Fruit fly (Drosophila melanogaster) whole organism, embryonic: ENCODE measurements around the gene Cpr65Ea.

ENCODE experiments used
- Atf6 ChIP-seq: fragments of 200-800 bp; sonication (Bioruptor generic); IDR thresholded peaks from 2 replicates; pipeline ENCODE4 v1.3.6; 2022; ENCODE audit warnings: missing biosample characterization, missing genetic modification characterization
- Bgb ChIP-seq: fragments of 200-800 bp; sonication (Bioruptor generic); IDR thresholded peaks from 2 replicates; pipeline ENCODE4 v1.3.6; 2022; ENCODE audit warnings: missing biosample characterization, missing genetic modification characterization; ENCODE audit not compliant: partially characterized antibody
- CG10979 ChIP-seq: fragments of 200-800 bp; sonication (Bioruptor generic); optimal IDR thresholded peaks from 2 replicates; lab custom pipeline; 2018; ENCODE audit warnings: missing biosample characterization, mild to moderate bottlenecking, missing genetic modification characterization, moderate library complexity
- CG11085 ChIP-seq: fragments of 200-800 bp; sonication (Bioruptor generic); IDR thresholded peaks from 2 replicates; pipeline ENCODE4 v1.3.6; 2022; ENCODE audit warnings: missing biosample characterization, missing genetic modification characterization
- CG13775 ChIP-seq: fragments of 200-800 bp; sonication (Bioruptor generic); optimal IDR thresholded peaks from 3 replicates; lab custom pipeline; 2017; ENCODE audit warnings: missing biosample characterization, mild to moderate bottlenecking, missing genetic modification characterization
- CG1529 ChIP-seq: fragments of 200-800 bp; sonication (Bioruptor generic); optimal IDR thresholded peaks from 3 replicates; lab custom pipeline; 2018; ENCODE audit warnings: missing biosample characterization, missing genetic modification characterization
- CG16813 ChIP-seq: fragments of 200-800 bp; sonication (Bioruptor generic); IDR thresholded peaks from 3 replicates; pipeline ENCODE4 v1.3.6; 2022; ENCODE audit warnings: missing biosample characterization, missing genetic modification characterization; ENCODE audit not compliant: partially characterized antibody
- CG17328 ChIP-seq: fragments of 200-800 bp; sonication (Bioruptor generic); IDR thresholded peaks from 2 replicates; pipeline ENCODE4 v1.3.6; 2022; ENCODE audit warnings: missing biosample characterization, missing genetic modification characterization
- CG18619 ChIP-seq: fragments of 200-800 bp; sonication (Bioruptor generic); optimal IDR thresholded peaks from 3 replicates; lab custom pipeline; 2017; ENCODE audit warnings: missing biosample characterization, mild to moderate bottlenecking, missing genetic modification characterization
- CG2116 ChIP-seq: fragments of 200-800 bp; sonication (Bioruptor generic); optimal IDR thresholded peaks from 3 replicates; lab custom pipeline; 2018; ENCODE audit warnings: missing biosample characterization, mild to moderate bottlenecking, missing genetic modification characterization
- CG33213 ChIP-seq: fragments of 200-800 bp; sonication (Bioruptor generic); optimal IDR thresholded peaks from 3 replicates; lab custom pipeline; 2016; ENCODE audit warnings: missing biosample characterization, missing genetic modification characterization
- CG3726 ChIP-seq: fragments of 200-800 bp; sonication (Bioruptor generic); IDR thresholded peaks from 3 replicates; pipeline ENCODE4, ENCODE4 v1.3.6; 2022; ENCODE audit warnings: missing biosample characterization, missing genetic modification characterization
- CG3995 ChIP-seq: fragments of 200-800 bp; sonication (Bioruptor generic); optimal IDR thresholded peaks from 3 replicates; lab custom pipeline; 2016; ENCODE audit warnings: missing biosample characterization, missing genetic modification characterization
- CG4282 ChIP-seq: fragments of 200-800 bp; sonication (Bioruptor generic); optimal IDR thresholded peaks from 2 replicates; lab custom pipeline; 2016; ENCODE audit warnings: missing biosample characterization, missing genetic modification characterization
- CG4707 ChIP-seq: fragments of 200-800 bp; sonication (Bioruptor generic); optimal IDR thresholded peaks from 2 replicates; lab custom pipeline; 2018; ENCODE audit warnings: missing biosample characterization, mild to moderate bottlenecking, missing genetic modification characterization, moderate library complexity
- CG4820 ChIP-seq: fragments of 200-800 bp; sonication (Bioruptor generic); optimal IDR thresholded peaks from 3 replicates; lab custom pipeline; 2016; ENCODE audit warnings: missing biosample characterization, missing genetic modification characterization
- CG6272 ChIP-seq: fragments of 200-800 bp; sonication (Bioruptor generic); IDR thresholded peaks from 2 replicates; pipeline ENCODE4 v1.3.6; 2022; ENCODE audit warnings: missing biosample characterization, missing genetic modification characterization
- CG6689 ChIP-seq: fragments of 200-800 bp; sonication (Bioruptor generic); IDR thresholded peaks from 2 replicates; pipeline ENCODE4 v1.3.6; 2022; ENCODE audit warnings: missing biosample characterization, missing genetic modification characterization
- CG9797 ChIP-seq: fragments of 200-800 bp; sonication (Bioruptor generic); optimal IDR thresholded peaks from 3 replicates; lab custom pipeline; 2018; ENCODE audit warnings: missing biosample characterization, mild to moderate bottlenecking, missing genetic modification characterization
- CG9876 ChIP-seq: fragments of 200-800 bp; sonication (Bioruptor generic); optimal IDR thresholded peaks from 2 replicates; lab custom pipeline; 2016; ENCODE audit warnings: missing biosample characterization, missing genetic modification characterization
- GATAe ChIP-seq: fragments of 200-800 bp; sonication (Bioruptor generic); conservative IDR thresholded peaks from 2 replicates; pipeline ENCODE4 v1.3.6; 2022; ENCODE audit warnings: missing biosample characterization, missing genetic modification characterization
- HLH4C ChIP-seq: fragments of 200-800 bp; sonication (Bioruptor generic); IDR thresholded peaks from 3 replicates; pipeline ENCODE4 v1.3.6; 2022; ENCODE audit warnings: missing biosample characterization, missing genetic modification characterization; ENCODE audit not compliant: partially characterized antibody
- Med ChIP-seq: fragments of 200-800 bp; sonication (Bioruptor generic); peaks from one replicate; lab custom pipeline; 2016; ENCODE audit warnings: missing biosample characterization, missing genetic modification characterization, mild to moderate bottlenecking, inconsistent platforms, moderate library complexity
- Mes4 ChIP-seq: fragments of 200-800 bp; sonication (Bioruptor generic); optimal IDR thresholded peaks from 2 replicates; lab custom pipeline; 2016; ENCODE audit warnings: missing biosample characterization, missing genetic modification characterization
- NC2β ChIP-seq: fragments of 200-800 bp; sonication (Bioruptor generic); optimal IDR thresholded peaks from 2 replicates; lab custom pipeline; 2016; ENCODE audit warnings: missing biosample characterization, missing genetic modification characterization
- NFAT ChIP-seq: fragments of 200-800 bp; sonication (Bioruptor generic); IDR thresholded peaks from 2 replicates; pipeline ENCODE4 v1.3.6; 2022; ENCODE audit warnings: missing biosample characterization, missing genetic modification characterization
- Nf-YA ChIP-seq: fragments of 200-800 bp; sonication (Bioruptor generic); IDR thresholded peaks from 2 replicates; pipeline ENCODE4 v1.3.6; 2022; ENCODE audit warnings: missing biosample characterization, missing genetic modification characterization
- NfI ChIP-seq: fragments of 200-800 bp; sonication (Bioruptor generic); optimal IDR thresholded peaks from 3 replicates; lab custom pipeline; 2018; ENCODE audit warnings: missing biosample characterization, mild to moderate bottlenecking, missing genetic modification characterization, moderate library complexity
- Spps ChIP-seq: fragments of 200-800 bp; sonication (Bioruptor generic); optimal IDR thresholded peaks from 2 replicates; lab custom pipeline; 2018; ENCODE audit warnings: missing biosample characterization, mild to moderate bottlenecking, missing genetic modification characterization
- ab ChIP-seq: fragments of 200-800 bp; sonication (Bioruptor generic); optimal IDR thresholded peaks from 2 replicates; lab custom pipeline; 2016; ENCODE audit warnings: missing biosample characterization, missing genetic modification characterization
- bab2 ChIP-seq: fragments of 200-800 bp; sonication (Bioruptor generic); optimal IDR thresholded peaks from 2 replicates; lab custom pipeline; 2016; ENCODE audit warnings: missing biosample characterization, missing genetic modification characterization
- bcd ChIP-seq: fragments of 200-800 bp; sonication (Bioruptor generic); optimal IDR thresholded peaks from 2 replicates; lab custom pipeline; 2017; ENCODE audit warnings: missing biosample characterization, mild to moderate bottlenecking, missing genetic modification characterization
- cg ChIP-seq: fragments of 200-800 bp; sonication (Bioruptor generic); optimal IDR thresholded peaks from 3 replicates; lab custom pipeline; 2019; ENCODE audit warnings: missing biosample characterization, mild to moderate bottlenecking, missing genetic modification characterization, moderate library complexity
- chm ChIP-seq: fragments of 200-800 bp; sonication (Bioruptor generic); IDR thresholded peaks from 2 replicates; pipeline ENCODE4 v1.3.6; 2022; ENCODE audit warnings: missing biosample characterization, missing genetic modification characterization
- crc ChIP-seq: fragments of 200-800 bp; sonication (Bioruptor generic); optimal IDR thresholded peaks from 2 replicates; lab custom pipeline; 2016; ENCODE audit warnings: missing biosample characterization, missing genetic modification characterization
- dmrt11E ChIP-seq: fragments of 200-800 bp; sonication (Bioruptor generic); optimal IDR thresholded peaks from 3 replicates; lab custom pipeline; 2018; ENCODE audit warnings: missing biosample characterization, mild to moderate bottlenecking, missing genetic modification characterization, moderate library complexity
- fu2 ChIP-seq: fragments of 200-800 bp; sonication (Bioruptor generic); optimal IDR thresholded peaks from 2 replicates; lab custom pipeline; 2016; ENCODE audit warnings: missing biosample characterization, missing genetic modification characterization
- gro ChIP-seq: fragments of 200-800 bp; sonication (Bioruptor generic); optimal IDR thresholded peaks from 2 replicates; lab custom pipeline; 2016; ENCODE audit warnings: missing biosample characterization, missing genetic modification characterization
- gt ChIP-seq: fragments of 200-800 bp; sonication (Bioruptor generic); IDR thresholded peaks from 2 replicates; pipeline ENCODE4 v1.3.6; 2022; ENCODE audit warnings: missing biosample characterization, missing genetic modification characterization
- hb ChIP-seq: fragments of 200-800 bp; sonication (Bioruptor generic); IDR thresholded peaks from 3 replicates; pipeline ENCODE4 v1.3.6; 2022; ENCODE audit warnings: missing biosample characterization, missing genetic modification characterization; ENCODE audit not compliant: partially characterized antibody
- insv ChIP-seq, 2 experiments: fragments of 200-800 bp; sonication (Bioruptor generic); optimal IDR thresholded peaks; 3 replicates each; lab custom pipeline; 2016 to 2018; ENCODE audit warnings: missing biosample characterization in 2 of 2, missing genetic modification characterization in 2 of 2
- lbe ChIP-seq: fragments of 200-800 bp; sonication (Bioruptor generic); optimal IDR thresholded peaks from 2 replicates; lab custom pipeline; 2016; ENCODE audit warnings: missing biosample characterization, mild to moderate bottlenecking, missing genetic modification characterization
- otp ChIP-seq: fragments of 200-800 bp; sonication (Bioruptor generic); IDR thresholded peaks from 3 replicates; pipeline ENCODE4, ENCODE4 v1.3.6; 2022; ENCODE audit warnings: missing biosample characterization, missing genetic modification characterization
- sc ChIP-seq, 3 experiments: fragments of >200 bp in 2 of 3; fragments of 200-800 bp in 1 of 3; sonication (Bioruptor generic) in 1 of 3; optimal IDR thresholded peaks; 2 replicates in 2 of 3; 3 replicates in 1 of 3; lab custom pipeline; 2017; ENCODE audit warnings: mild to moderate bottlenecking in 1 of 3, missing biosample characterization in 1 of 3, missing genetic modification characterization in 1 of 3, missing genetic modification reagents in 1 of 3
- sens-2 ChIP-seq: fragments of 200-800 bp; sonication (Bioruptor generic); IDR thresholded peaks from 2 replicates; pipeline ENCODE4 v1.3.6; 2022; ENCODE audit warnings: missing biosample characterization, missing genetic modification characterization
- tna ChIP-seq: fragments of 200-800 bp; sonication (Bioruptor generic); IDR thresholded peaks from 2 replicates; pipeline ENCODE4 v1.3.6; 2022; ENCODE audit warnings: missing biosample characterization, missing genetic modification characterization; ENCODE audit not compliant: partially characterized antibody
- vvl ChIP-seq: fragments of 200-800 bp; sonication (Bioruptor generic); IDR thresholded peaks from 2 replicates; pipeline ENCODE4 v1.3.6; 2022; ENCODE audit warnings: missing biosample characterization, missing genetic modification characterization

Gene Cpr65Ea

DNA sequence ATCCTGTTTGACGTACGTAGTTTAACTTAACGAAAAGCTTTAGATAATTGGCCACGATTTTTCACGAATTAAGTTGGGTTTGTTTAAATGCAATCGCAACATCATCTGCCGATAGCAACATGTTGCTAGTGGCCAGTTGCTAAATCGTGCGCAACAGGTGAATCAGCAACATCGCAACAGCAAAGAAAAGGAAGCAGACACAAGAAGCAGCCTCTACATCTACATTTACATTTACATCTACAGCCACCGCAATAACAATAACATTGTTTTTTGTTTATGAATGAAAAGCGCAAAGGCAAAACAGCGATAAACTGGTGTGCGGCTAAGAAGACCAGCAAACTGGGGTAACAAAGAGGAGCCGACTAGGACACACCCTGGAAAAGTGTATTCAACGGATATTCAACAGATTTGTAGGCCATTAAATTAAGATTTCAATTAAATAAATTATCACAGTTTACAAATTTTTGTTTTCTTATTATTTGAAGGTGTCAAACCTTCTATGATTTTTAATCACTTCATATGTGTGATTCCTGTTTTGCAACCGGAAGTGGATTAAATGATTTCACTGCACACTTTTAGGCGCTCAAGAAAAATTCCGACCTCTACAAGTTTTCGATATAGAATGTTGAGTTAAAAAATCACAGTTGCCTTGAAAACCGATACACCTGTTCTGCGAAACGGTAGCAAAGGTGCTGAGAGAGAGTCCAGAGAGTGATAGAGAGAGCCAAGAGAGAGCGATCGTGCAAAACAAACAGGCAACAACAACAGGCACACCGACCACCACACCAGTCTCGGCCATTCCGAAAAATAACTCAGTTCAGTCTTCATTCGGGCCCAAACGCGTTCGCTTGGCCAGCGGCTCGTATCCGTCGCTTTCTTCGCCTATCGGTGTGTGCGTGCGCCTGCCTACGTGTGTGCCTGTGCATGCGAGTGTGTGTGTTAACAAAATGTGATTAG is 47.6 kb upstream of the Cpr65Ea start, which contains the start of gene melt (continued):
- TF ChIP-seq CG3995 (GFP tag; lab: Kevin White, UChicago), result peak; percentile 56
- no peak for TF ChIP-seq sc (optimal IDR thresholded peaks at IDR 0.05; lab: Kevin White, UChicago)
- peak; percentile 72 for TF ChIP-seq sc (GFP tag; optimal IDR thresholded peaks at IDR 0.05; lab: Kevin White, UChicago)
- TF ChIP-seq vvl (GFP tag; lab: Robert Waterston, UW), result peak; percentile 62
- TF ChIP-seq chm (GFP tag; lab: Robert Waterston, UW), result 0 out of 2 replicates have a peak, but pooled peaks have one; percentile 17
- no peak for TF ChIP-seq ab
- TF ChIP-seq fu2 (GFP tag; lab: Kevin White, UChicago), result peak; percentile 88
- TF ChIP-seq CG16813 (GFP tag; lab: Robert Waterston, UW), result 0 out of 3 replicates have a peak, but pooled peaks have one; percentile 13
- 0 out of 2 replicates have a peak, but pooled peaks have one; percentile 47 for TF ChIP-seq gt
- peak; percentile 64 for TF ChIP-seq CG17328 (GFP tag; lab: Robert Waterston, UW)
- TF ChIP-seq Spps (tag; lab: Kevin White, UChicago), result peak; percentile 32
- TF ChIP-seq CG9876 (GFP tag; lab: Kevin White, UChicago), result peak; percentile 74
- peak; percentile 85 for TF ChIP-seq CG4820 (GFP tag; lab: Kevin White, UChicago)
- peak; percentile 90 for TF ChIP-seq CG6689 (GFP tag; lab: Robert Waterston, UW)
- peak; percentile 71 for TF ChIP-seq CG2116 (GFP tag; lab: Kevin White, UChicago)
- peak; percentile 43; the same call in 1 of the 2 replicates for TF ChIP-seq sens-2 (GFP tag; lab: Robert Waterston, UW)
- peak; percentile 80 for TF ChIP-seq crc (GFP tag; lab: Kevin White, UChicago)
- peak; percentile 41; the same call in 1 of the 2 replicates for TF ChIP-seq tna
- TF ChIP-seq CG6272 (GFP tag; lab: Robert Waterston, UW), result peak; percentile 33; the same call in 1 of the 2 replicates
- no peak for TF ChIP-seq CG9797
- TF ChIP-seq CG1529, result peak; percentile 88
- TF ChIP-seq bab2 (GFP tag; lab: Kevin White, UChicago), result peak; percentile 87
- peak; percentile 89 for TF ChIP-seq CG18619 (GFP tag; lab: Kevin White, UChicago)
- TF ChIP-seq CG13775 (GFP tag; lab: Kevin White, UChicago), result peak; percentile 91
- TF ChIP-seq Bgb (GFP tag; lab: Robert Waterston, UW), result peak; percentile 73
- no peak for TF ChIP-seq GATAe (GFP tag; lab: Robert Waterston, UW)
- TF ChIP-seq CG3726 (GFP tag; lab: Robert Waterston, UW), result no peak
- TF ChIP-seq NC2β, result peak; percentile 71
- peak; percentile 83 for TF ChIP-seq dmrt11E (tag; lab: Kevin White, UChicago)
- peak; percentile 82 for TF ChIP-seq NfI
- TF ChIP-seq CG4707 (GFP tag; lab: Kevin White, UChicago), result peak; percentile 38
- peak; percentile 79 for TF ChIP-seq cg (GFP tag; lab: Kevin White, UChicago)
- TF ChIP-seq insv (GFP tag; optimal IDR thresholded peaks at IDR 0.05; lab: Kevin White, UChicago), result peak; percentile 37 to 56
- TF ChIP-seq CG4282, result peak; percentile 62
- peak; percentile 48 for TF ChIP-seq CG11085 (GFP tag; lab: Robert Waterston, UW)
- TF ChIP-seq hb (GFP tag; lab: Robert Waterston, UW), result no peak
- TF ChIP-seq otp (GFP tag; lab: Robert Waterston, UW), result peak; percentile 62
- peak; percentile 26; the same call in 1 of the 2 replicates for TF ChIP-seq Nf-YA (GFP tag; lab: Robert Waterston, UW)
- TF ChIP-seq Med, result peak; percentile 97
- TF ChIP-seq gro (GFP tag; lab: Kevin White, UChicago), result peak; percentile 90
- peak; percentile 64 for TF ChIP-seq lbe (GFP tag; lab: Kevin White, UChicago)
- peak; percentile 89 for TF ChIP-seq CG10979 (tag; lab: Kevin White, UChicago)
- TF ChIP-seq HLH4C, result no peak
- peak; percentile 85 for TF ChIP-seq Atf6
- TF ChIP-seq NFAT (GFP tag; lab: Robert Waterston, UW), result peak; percentile 60
- peak; percentile 89 for TF ChIP-seq bcd (GFP tag; lab: Kevin White, UChicago)
- peak; percentile 84 for TF ChIP-seq Mes4 (GFP tag; lab: Kevin White, UChicago)
- peak; percentile 58 for TF ChIP-seq CG33213 (GFP tag; lab: Kevin White, UChicago)
